Worm (Caenorhabditis elegans) whole organism, midembryonic: ENCODE measurements around the gene F59B2.8.

Experiments
- T22C8.4 ChIP-seq: fragments of 200-800 bp; sonication (Bioruptor generic); IDR thresholded peaks from 2 replicates; pipeline ENCODE4 v1.3.6; 2022; ENCODE audit warnings: missing genetic modification characterization, missing compliant biosample characterization
- cog-1 ChIP-seq: sonication (generic microtip); optimal IDR thresholded peaks from 2 replicates; lab custom pipeline; 2016; ENCODE audit warnings: missing genetic modification characterization, missing compliant biosample characterization
- flt-1 ChIP-seq: fragments of 200-800 bp; sonication (Bioruptor generic); IDR thresholded peaks from 2 replicates; pipeline ENCODE4 v1.3.6; 2022; ENCODE audit warnings: missing genetic modification characterization, missing compliant biosample characterization
- klf-2 ChIP-seq: fragments of 200-800 bp; sonication (Bioruptor generic); conservative IDR thresholded peaks from 2 replicates; pipeline ENCODE4 v1.3.6; 2022; ENCODE audit warnings: missing genetic modification reagents, missing genetic modification characterization, missing compliant biosample characterization
- med-1 ChIP-seq: sonication (generic microtip); optimal IDR thresholded peaks from 2 replicates; lab custom pipeline; 2017; ENCODE audit warnings: missing genetic modification characterization, mild to moderate bottlenecking, missing compliant biosample characterization, antibody characterized with exemption, missing genetic modification reagents; ENCODE audit not compliant: insufficient read depth
- ref-1 ChIP-seq: fragments of 200-800 bp; sonication (Bioruptor generic); conservative IDR thresholded peaks from 2 replicates; pipeline ENCODE4 v1.3.6; 2022; ENCODE audit warnings: missing genetic modification reagents, missing genetic modification characterization, missing compliant biosample characterization
- tab-1 ChIP-seq: fragments of 200-800 bp; sonication (Bioruptor generic); IDR thresholded peaks from 2 replicates; pipeline ENCODE4 v1.3.6; 2022; ENCODE audit warnings: missing genetic modification characterization, missing compliant biosample characterization
- ztf-23 ChIP-seq: fragments of 200-800 bp; sonication (Bioruptor generic); IDR thresholded peaks from 2 replicates; pipeline ENCODE4 v1.3.6; 2022; ENCODE audit warnings: missing genetic modification reagents, missing genetic modification characterization, missing compliant biosample characterization

- TF ChIP-seq T22C8.4 (no peak), ref-1 (no peak), ztf-23 (no peak), med-1 (GFP tag; lab: Kevin White, UChicago) (no peak), flt-1 (GFP tag; lab: Robert Waterston, UW) (no peak), cog-1 (tag; lab: Kevin White, UChicago) (no peak), tab-1 (GFP tag; lab: Robert Waterston, UW) (no peak), klf-2 (GFP tag; lab: Robert Waterston, UW) (no peak)
Observed at ce11 chrIII:8983811-8984210, 26.2 kb downstream of the F59B2.8 start.
